Fruit fly (Drosophila melanogaster) whole organism, embryonic: ENCODE measurements around the gene CG13484.

Experiments
- B-H1 ChIP-seq: fragments of 200-800 bp; sonication (Bioruptor generic); IDR thresholded peaks from 3 replicates; pipeline ENCODE4 v1.3.6; 2022; ENCODE audit warnings: missing biosample characterization, missing genetic modification characterization
- CG10565 ChIP-seq: fragments of 200-800 bp; sonication (Bioruptor generic); optimal IDR thresholded peaks from 3 replicates; lab custom pipeline; 2016; ENCODE audit warnings: missing biosample characterization, mild to moderate bottlenecking, missing genetic modification characterization
- CG10979 ChIP-seq: fragments of 200-800 bp; sonication (Bioruptor generic); optimal IDR thresholded peaks from 2 replicates; lab custom pipeline; 2018; ENCODE audit warnings: missing biosample characterization, mild to moderate bottlenecking, missing genetic modification characterization, moderate library complexity
- CG11695 ChIP-seq: fragments of 200-800 bp; sonication (Bioruptor generic); IDR thresholded peaks from 3 replicates; pipeline ENCODE4 v1.3.6; 2022; ENCODE audit warnings: missing biosample characterization, missing genetic modification characterization
- CG11696 ChIP-seq: fragments of 200-800 bp; sonication (Bioruptor generic); IDR thresholded peaks from 2 replicates; pipeline ENCODE4 v1.3.6; 2022; ENCODE audit warnings: missing biosample characterization, missing genetic modification characterization
- CG12155 ChIP-seq: fragments of 200-800 bp; sonication (Bioruptor generic); optimal IDR thresholded peaks from 3 replicates; lab custom pipeline; 2016; ENCODE audit warnings: missing biosample characterization, missing genetic modification characterization
- CG13123 ChIP-seq: fragments of 200-800 bp; sonication (Bioruptor generic); optimal IDR thresholded peaks from 2 replicates; lab custom pipeline; 2016; ENCODE audit warnings: missing biosample characterization, missing genetic modification characterization
- CG13775 ChIP-seq: fragments of 200-800 bp; sonication (Bioruptor generic); optimal IDR thresholded peaks from 3 replicates; lab custom pipeline; 2017; ENCODE audit warnings: missing biosample characterization, mild to moderate bottlenecking, missing genetic modification characterization
- CG14965 ChIP-seq: fragments of 200-800 bp; sonication (Bioruptor generic); optimal IDR thresholded peaks from 2 replicates; lab custom pipeline; 2016; ENCODE audit warnings: missing biosample characterization, missing genetic modification characterization, borderline replicate concordance
- CG15011 ChIP-seq: fragments of 200-800 bp; sonication (Bioruptor generic); optimal IDR thresholded peaks from 3 replicates; lab custom pipeline; 2018; ENCODE audit warnings: missing biosample characterization, mild to moderate bottlenecking, missing genetic modification characterization
- CG15601 ChIP-seq: fragments of 200-800 bp; sonication (Bioruptor generic); optimal IDR thresholded peaks from 3 replicates; lab custom pipeline; 2019; ENCODE audit warnings: missing biosample characterization, mild to moderate bottlenecking, missing genetic modification characterization, moderate library complexity
- CG1647 ChIP-seq: fragments of 200-800 bp; sonication (Bioruptor generic); optimal IDR thresholded peaks from 3 replicates; lab custom pipeline; 2016; ENCODE audit warnings: missing biosample characterization, missing genetic modification characterization
- CG30403 ChIP-seq: fragments of 200-800 bp; sonication (Bioruptor generic); optimal IDR thresholded peaks from 3 replicates; lab custom pipeline; 2016; ENCODE audit warnings: missing biosample characterization, missing genetic modification characterization
- CG32772 ChIP-seq: fragments of 200-800 bp; sonication (Bioruptor generic); IDR thresholded peaks from 2 replicates; pipeline ENCODE4 v1.3.6; 2022; ENCODE audit warnings: missing biosample characterization, missing genetic modification characterization
- CG4707 ChIP-seq: fragments of 200-800 bp; sonication (Bioruptor generic); optimal IDR thresholded peaks from 2 replicates; lab custom pipeline; 2018; ENCODE audit warnings: missing biosample characterization, mild to moderate bottlenecking, missing genetic modification characterization, moderate library complexity
- CG5953 ChIP-seq: fragments of 200-800 bp; sonication (Bioruptor generic); IDR thresholded peaks from 2 replicates; pipeline ENCODE4 v1.3.6; 2022; ENCODE audit warnings: missing biosample characterization, missing genetic modification characterization
- CG6791 ChIP-seq: fragments of 200-800 bp; sonication (Bioruptor generic); IDR thresholded peaks from 3 replicates; pipeline ENCODE4 v1.3.6; 2022; ENCODE audit warnings: missing biosample characterization, missing genetic modification characterization; ENCODE audit not compliant: partially characterized antibody
- CG9609 ChIP-seq: fragments of 200-800 bp; sonication (Bioruptor generic); optimal IDR thresholded peaks from 3 replicates; lab custom pipeline; 2016; ENCODE audit warnings: missing biosample characterization, missing genetic modification characterization
- E2f2 ChIP-seq: fragments of 200-800 bp; sonication (Bioruptor generic); IDR thresholded peaks from 2 replicates; pipeline ENCODE4 v1.3.6; 2022; ENCODE audit warnings: missing biosample characterization, missing genetic modification characterization
- Hey ChIP-seq: fragments of 200-800 bp; sonication (Bioruptor generic); optimal IDR thresholded peaks from 3 replicates; lab custom pipeline; 2018; ENCODE audit warnings: missing biosample characterization, mild to moderate bottlenecking, missing genetic modification characterization
- Hr78 ChIP-seq, 2 experiments: fragments of 200-800 bp in 1 of 2; fragments of >200 bp in 1 of 2; sonication (Bioruptor generic) in 1 of 2; optimal IDR thresholded peaks; 2 replicates each; lab custom pipeline; 2017 to 2019; ENCODE audit warnings: missing biosample characterization in 2 of 2, missing genetic modification characterization in 2 of 2, mild to moderate bottlenecking in 1 of 2, moderate library complexity in 1 of 2
- Max ChIP-seq: fragments of 200-800 bp; sonication (Bioruptor generic); optimal IDR thresholded peaks from 2 replicates; lab custom pipeline; 2016; ENCODE audit warnings: missing biosample characterization, mild to moderate bottlenecking, missing genetic modification characterization
- NC2β ChIP-seq: fragments of 200-800 bp; sonication (Bioruptor generic); optimal IDR thresholded peaks from 2 replicates; lab custom pipeline; 2016; ENCODE audit warnings: missing biosample characterization, missing genetic modification characterization
- NFAT ChIP-seq: fragments of 200-800 bp; sonication (Bioruptor generic); IDR thresholded peaks from 2 replicates; pipeline ENCODE4 v1.3.6; 2022; ENCODE audit warnings: missing biosample characterization, missing genetic modification characterization
- Tbp ChIP-seq: fragments of >200 bp; optimal IDR thresholded peaks from 2 replicates; lab custom pipeline; 2018; ENCODE audit warnings: missing biosample characterization, missing genetic modification characterization
- YL-1 ChIP-seq: fragments of 200-800 bp; sonication (Bioruptor generic); optimal IDR thresholded peaks from 3 replicates; lab custom pipeline; 2017; ENCODE audit warnings: missing biosample characterization, mild to moderate bottlenecking, missing genetic modification characterization
- ac ChIP-seq: fragments of 200-800 bp; sonication (Bioruptor generic); optimal IDR thresholded peaks from 3 replicates; lab custom pipeline; 2017; ENCODE audit warnings: missing biosample characterization, mild to moderate bottlenecking, missing genetic modification characterization
- az2 ChIP-seq: fragments of 200-800 bp; sonication (Bioruptor generic); optimal IDR thresholded peaks from 3 replicates; lab custom pipeline; 2016; ENCODE audit warnings: missing biosample characterization, missing genetic modification characterization
- bsh ChIP-seq, 2 experiments: fragments of 200-800 bp; sonication (Bioruptor generic); optimal IDR thresholded peaks; 2 replicates each; lab custom pipeline; 2017 to 2018; ENCODE audit warnings: mild to moderate bottlenecking in 2 of 2, missing biosample characterization in 2 of 2, missing genetic modification characterization in 2 of 2, moderate library complexity in 1 of 2
- dmrt11E ChIP-seq: fragments of 200-800 bp; sonication (Bioruptor generic); optimal IDR thresholded peaks from 3 replicates; lab custom pipeline; 2018; ENCODE audit warnings: missing biosample characterization, mild to moderate bottlenecking, missing genetic modification characterization, moderate library complexity
- ems ChIP-seq: fragments of 200-800 bp; sonication (Bioruptor generic); optimal IDR thresholded peaks from 3 replicates; lab custom pipeline; 2016; ENCODE audit warnings: missing biosample characterization, missing genetic modification characterization
- ftz-f1 ChIP-seq: fragments of 200-800 bp; sonication (Bioruptor generic); optimal IDR thresholded peaks from 2 replicates; lab custom pipeline; 2016; ENCODE audit warnings: missing biosample characterization, missing genetic modification characterization
- fu2 ChIP-seq: fragments of 200-800 bp; sonication (Bioruptor generic); optimal IDR thresholded peaks from 2 replicates; lab custom pipeline; 2016; ENCODE audit warnings: missing biosample characterization, missing genetic modification characterization
- gt ChIP-seq: fragments of 200-800 bp; sonication (Bioruptor generic); IDR thresholded peaks from 2 replicates; pipeline ENCODE4 v1.3.6; 2022; ENCODE audit warnings: missing biosample characterization, missing genetic modification characterization
- hb ChIP-seq: fragments of 200-800 bp; sonication (Bioruptor generic); IDR thresholded peaks from 3 replicates; pipeline ENCODE4 v1.3.6; 2022; ENCODE audit warnings: missing biosample characterization, missing genetic modification characterization; ENCODE audit not compliant: partially characterized antibody
- her ChIP-seq: fragments of 200-800 bp; sonication (Bioruptor generic); optimal IDR thresholded peaks from 2 replicates; lab custom pipeline; 2016; ENCODE audit warnings: missing biosample characterization, missing genetic modification characterization
- lilli ChIP-seq: fragments of 200-800 bp; sonication (Bioruptor generic); optimal IDR thresholded peaks from 3 replicates; lab custom pipeline; 2016; ENCODE audit warnings: missing biosample characterization, missing genetic modification characterization
- lov ChIP-seq, 2 experiments: fragments of 200-800 bp in 1 of 2; fragments of >200 bp in 1 of 2; sonication (Bioruptor generic) in 1 of 2; IDR thresholded peaks in 1 of 2; optimal IDR thresholded peaks in 1 of 2; 2 replicates in 1 of 2; 3 replicates in 1 of 2; pipeline versions ENCODE4 v1.3.6 to Lab custom; 2017 to 2022; ENCODE audit warnings: missing biosample characterization in 1 of 2, missing genetic modification characterization in 1 of 2
- pb ChIP-seq: fragments of 200-800 bp; sonication (Bioruptor generic); optimal IDR thresholded peaks from 3 replicates; lab custom pipeline; 2016; ENCODE audit warnings: missing biosample characterization, missing genetic modification characterization
- peb ChIP-seq: fragments of 200-800 bp; sonication (Bioruptor generic); IDR thresholded peaks from 2 replicates; pipeline ENCODE4 v1.3.6; 2022; ENCODE audit warnings: missing biosample characterization, missing genetic modification characterization
- pho ChIP-seq: fragments of 200-800 bp; sonication (Bioruptor generic); optimal IDR thresholded peaks from 2 replicates; lab custom pipeline; 2016; ENCODE audit warnings: missing biosample characterization, missing genetic modification characterization
- prd ChIP-seq, 3 experiments: fragments of >200 bp in 2 of 3; fragments of 200-800 bp in 1 of 3; sonication (Bioruptor generic) in 1 of 3; optimal IDR thresholded peaks in 2 of 3; IDR thresholded peaks in 1 of 3; 2 replicates in 2 of 3; 3 replicates in 1 of 3; pipeline versions ENCODE4 v1.3.6 to Lab custom; 2017 to 2022; ENCODE audit warnings: missing biosample characterization in 1 of 3, missing genetic modification characterization in 1 of 3
- psq ChIP-seq: fragments of 200-800 bp; sonication (Bioruptor generic); optimal IDR thresholded peaks from 2 replicates; lab custom pipeline; 2017; ENCODE audit warnings: missing biosample characterization, missing genetic modification characterization
- ranshi ChIP-seq: fragments of 200-800 bp; sonication (Bioruptor generic); IDR thresholded peaks from 2 replicates; pipeline ENCODE4 v1.3.6; 2022; ENCODE audit warnings: missing biosample characterization, missing genetic modification characterization
- scrt ChIP-seq: fragments of 200-800 bp; sonication (Bioruptor generic); optimal IDR thresholded peaks from 2 replicates; lab custom pipeline; 2018; ENCODE audit warnings: missing biosample characterization, mild to moderate bottlenecking, missing genetic modification characterization, moderate library complexity
- so ChIP-seq: fragments of 200-800 bp; sonication (Bioruptor generic); IDR thresholded peaks from 3 replicates; pipeline ENCODE4 v1.3.6; 2022; ENCODE audit warnings: missing biosample characterization, missing genetic modification characterization
- tio ChIP-seq: fragments of 200-800 bp; sonication (Bioruptor generic); optimal IDR thresholded peaks from 2 replicates; lab custom pipeline; 2017; ENCODE audit warnings: missing biosample characterization, missing genetic modification characterization, inconsistent platforms
- trh ChIP-seq: fragments of 200-800 bp; sonication (Bioruptor generic); optimal IDR thresholded peaks from 2 replicates; lab custom pipeline; 2016; ENCODE audit warnings: missing biosample characterization, missing genetic modification characterization
- wor ChIP-seq: fragments of 200-800 bp; sonication (Bioruptor generic); IDR thresholded peaks from 2 replicates; pipeline ENCODE4 v1.3.6; 2022; ENCODE audit warnings: missing biosample characterization, missing genetic modification characterization

CG13484 gene

dm6 chr3L:14101421-14102130, 48.7 kb upstream of the CG13484 start (continued):
- TF ChIP-seq prd (optimal IDR thresholded peaks at IDR 0.05; lab: Kevin White, UChicago): no peak
- TF ChIP-seq prd (GFP tag; IDR thresholded peaks at IDR 0.05; lab: Robert Waterston, UW): peak; percentile 30; the same call in 1 of the 3 replicates
- no peak for TF ChIP-seq NFAT (GFP tag; lab: Robert Waterston, UW)
- TF ChIP-seq ac (GFP tag; lab: Kevin White, UChicago): no peak
- peak; percentile 20; the same call in 1 of the 2 replicates for TF ChIP-seq wor (GFP tag; lab: Robert Waterston, UW)
- TF ChIP-seq CG12155: no peak
- no peak for TF ChIP-seq B-H1
- TF ChIP-seq Hr78 (GFP tag; optimal IDR thresholded peaks at IDR 0.05; lab: Kevin White, UChicago): no peak
- TF ChIP-seq az2 (GFP tag; lab: Kevin White, UChicago): peak; percentile 34
- TF ChIP-seq NC2β (GFP tag; lab: Kevin White, UChicago): no peak
- TF ChIP-seq CG15011 (GFP tag; lab: Kevin White, UChicago): no peak
- TF ChIP-seq CG15601 (tag; lab: Kevin White, UChicago): peak; percentile 31
- TF ChIP-seq CG9609 (GFP tag; lab: Kevin White, UChicago): no peak
- TF ChIP-seq CG10565 (GFP tag; lab: Kevin White, UChicago): no peak
- TF ChIP-seq CG30403: peak; percentile 6
- no peak for TF ChIP-seq fu2 (GFP tag; lab: Kevin White, UChicago)
- TF ChIP-seq so (GFP tag; lab: Robert Waterston, UW): no peak
- no peak for TF ChIP-seq CG14965 (GFP tag; lab: Kevin White, UChicago)
- no peak for TF ChIP-seq scrt (GFP tag; lab: Kevin White, UChicago)
- TF ChIP-seq YL-1 (GFP tag; lab: Kevin White, UChicago): no peak
- no peak for TF ChIP-seq ftz-f1 (GFP tag; lab: Kevin White, UChicago)
- no peak for TF ChIP-seq psq (GFP tag; lab: Kevin White, UChicago)
- TF ChIP-seq lov (optimal IDR thresholded peaks at IDR 0.05; lab: Kevin White, UChicago): no peak
- no peak for TF ChIP-seq lov (GFP tag; IDR thresholded peaks at IDR 0.05; lab: Robert Waterston, UW)
- TF ChIP-seq Tbp (GFP tag; lab: Kevin White, UChicago): no peak
- TF ChIP-seq tio (GFP tag; lab: Kevin White, UChicago): peak; percentile 4
- TF ChIP-seq Hey (tag; lab: Kevin White, UChicago): peak; percentile 90
- peak in 1 of 2 experiments; percentile 64 for TF ChIP-seq bsh (GFP tag; optimal IDR thresholded peaks at IDR 0.05; lab: Kevin White, UChicago)
- TF ChIP-seq lilli (GFP tag; lab: Kevin White, UChicago): no peak
- TF ChIP-seq CG1647 (GFP tag; lab: Kevin White, UChicago): no peak
- no peak for TF ChIP-seq CG4707 (GFP tag; lab: Kevin White, UChicago)
- TF ChIP-seq CG5953 (GFP tag; lab: Robert Waterston, UW): no peak
- no peak for TF ChIP-seq CG32772
- TF ChIP-seq E2f2 (GFP tag; lab: Robert Waterston, UW): no peak
- no peak for TF ChIP-seq CG13775 (GFP tag; lab: Kevin White, UChicago)
- TF ChIP-seq ems: no peak
- no peak for TF ChIP-seq hb (GFP tag; lab: Robert Waterston, UW)
- TF ChIP-seq CG6791 (GFP tag; lab: Robert Waterston, UW): no peak
- no peak for TF ChIP-seq pho (GFP tag; lab: Kevin White, UChicago)
- TF ChIP-seq pb (GFP tag; lab: Kevin White, UChicago): no peak
- no peak for TF ChIP-seq Max (GFP tag; lab: Kevin White, UChicago)
- TF ChIP-seq trh (GFP tag; lab: Kevin White, UChicago): no peak
- TF ChIP-seq dmrt11E (tag; lab: Kevin White, UChicago): peak; percentile 46
- no peak for TF ChIP-seq CG11696 (GFP tag; lab: Robert Waterston, UW)
- TF ChIP-seq CG13123 (GFP tag; lab: Kevin White, UChicago): no peak
- TF ChIP-seq peb (GFP tag; lab: Robert Waterston, UW): no peak
- TF ChIP-seq her (GFP tag; lab: Kevin White, UChicago): no peak
- no peak for TF ChIP-seq gt
- no peak for TF ChIP-seq CG11695 (GFP tag; lab: Robert Waterston, UW)
- TF ChIP-seq CG10979 (tag; lab: Kevin White, UChicago): no peak
- TF ChIP-seq ranshi (GFP tag; lab: Robert Waterston, UW): peak; percentile 15; the same call in 1 of the 2 replicates
